Fruit fly (Drosophila melanogaster) whole organism, embryonic: Measurements from ENCODE around the gene udt.

ENCODE experiments used
- Bteb2 ChIP-seq: fragments of 200-800 bp; sonication (Bioruptor generic); optimal IDR thresholded peaks from 2 replicates; lab custom pipeline; 2016; ENCODE audit warnings: missing biosample characterization, missing genetic modification characterization
- C15 ChIP-seq: fragments of 200-800 bp; sonication (Bioruptor generic); IDR thresholded peaks from 3 replicates; pipeline ENCODE4 v1.3.6; 2022; ENCODE audit warnings: missing biosample characterization, missing genetic modification characterization
- CG10147 ChIP-seq: fragments of 200-800 bp; sonication (Bioruptor generic); optimal IDR thresholded peaks from 2 replicates; lab custom pipeline; 2019; ENCODE audit warnings: missing biosample characterization, mild to moderate bottlenecking, missing genetic modification characterization, moderate library complexity
- CG10267 ChIP-seq: fragments of 200-800 bp; sonication (Bioruptor generic); optimal IDR thresholded peaks from 2 replicates; lab custom pipeline; 2018; ENCODE audit warnings: missing biosample characterization, mild to moderate bottlenecking, missing genetic modification characterization, moderate library complexity
- CG10462 ChIP-seq: fragments of 200-800 bp; sonication (Bioruptor generic); optimal IDR thresholded peaks from 2 replicates; lab custom pipeline; 2016; ENCODE audit warnings: missing biosample characterization, missing genetic modification characterization
- CG10979 ChIP-seq: fragments of 200-800 bp; sonication (Bioruptor generic); optimal IDR thresholded peaks from 2 replicates; lab custom pipeline; 2018; ENCODE audit warnings: missing biosample characterization, mild to moderate bottlenecking, missing genetic modification characterization, moderate library complexity
- CG1233 ChIP-seq: fragments of 200-800 bp; sonication (Bioruptor generic); optimal IDR thresholded peaks from 4 replicates; lab custom pipeline; 2018; ENCODE audit warnings: missing biosample characterization, mild to moderate bottlenecking, missing genetic modification characterization
- CG13894 ChIP-seq: fragments of 200-800 bp; sonication (Bioruptor generic); optimal IDR thresholded peaks from 3 replicates; lab custom pipeline; 2018; ENCODE audit warnings: missing biosample characterization, mild to moderate bottlenecking, missing genetic modification characterization, moderate library complexity
- CG14965 ChIP-seq: fragments of 200-800 bp; sonication (Bioruptor generic); optimal IDR thresholded peaks from 2 replicates; lab custom pipeline; 2016; ENCODE audit warnings: missing biosample characterization, missing genetic modification characterization, borderline replicate concordance
- CG1529 ChIP-seq: fragments of 200-800 bp; sonication (Bioruptor generic); optimal IDR thresholded peaks from 3 replicates; lab custom pipeline; 2018; ENCODE audit warnings: missing biosample characterization, missing genetic modification characterization
- CG16813 ChIP-seq: fragments of 200-800 bp; sonication (Bioruptor generic); IDR thresholded peaks from 3 replicates; pipeline ENCODE4 v1.3.6; 2022; ENCODE audit warnings: missing biosample characterization, missing genetic modification characterization; ENCODE audit not compliant: partially characterized antibody
- CG17568 ChIP-seq: fragments of 200-800 bp; sonication (Bioruptor generic); optimal IDR thresholded peaks from 2 replicates; lab custom pipeline; 2018; ENCODE audit warnings: missing biosample characterization, mild to moderate bottlenecking, missing genetic modification characterization, moderate library complexity
- CG18764 ChIP-seq: fragments of 200-800 bp; sonication (Bioruptor generic); optimal IDR thresholded peaks from 3 replicates; lab custom pipeline; 2016; ENCODE audit warnings: missing biosample characterization, missing genetic modification characterization
- CG2120 ChIP-seq: fragments of 200-800 bp; sonication (Bioruptor generic); optimal IDR thresholded peaks from 3 replicates; lab custom pipeline; 2016; ENCODE audit warnings: missing biosample characterization, missing genetic modification characterization
- CG31365 ChIP-seq: fragments of 200-800 bp; sonication (Bioruptor generic); optimal IDR thresholded peaks from 2 replicates; lab custom pipeline; 2018; ENCODE audit warnings: missing biosample characterization, mild to moderate bottlenecking, missing genetic modification characterization
- CG32767 ChIP-seq: fragments of 200-800 bp; sonication (Bioruptor generic); IDR thresholded peaks from 2 replicates; pipeline ENCODE4 v1.3.6; 2022; ENCODE audit warnings: missing biosample characterization, missing genetic modification characterization
- CG32772 ChIP-seq: fragments of 200-800 bp; sonication (Bioruptor generic); IDR thresholded peaks from 2 replicates; pipeline ENCODE4 v1.3.6; 2022; ENCODE audit warnings: missing biosample characterization, missing genetic modification characterization
- CG33213 ChIP-seq: fragments of 200-800 bp; sonication (Bioruptor generic); optimal IDR thresholded peaks from 3 replicates; lab custom pipeline; 2016; ENCODE audit warnings: missing biosample characterization, missing genetic modification characterization
- CG6654 ChIP-seq: fragments of 200-800 bp; sonication (Bioruptor generic); optimal IDR thresholded peaks from 2 replicates; lab custom pipeline; 2017; ENCODE audit warnings: missing biosample characterization, mild to moderate bottlenecking, missing genetic modification characterization
- CG7271 ChIP-seq: fragments of 200-800 bp; sonication (Bioruptor generic); optimal IDR thresholded peaks from 2 replicates; lab custom pipeline; 2018; ENCODE audit warnings: missing biosample characterization, mild to moderate bottlenecking, missing genetic modification characterization, moderate library complexity
- CG7786 ChIP-seq: fragments of 200-800 bp; sonication (Bioruptor generic); optimal IDR thresholded peaks from 2 replicates; lab custom pipeline; 2016; ENCODE audit warnings: missing biosample characterization, missing genetic modification characterization
- CG8089 ChIP-seq: fragments of 200-800 bp; sonication (Bioruptor generic); optimal IDR thresholded peaks from 3 replicates; lab custom pipeline; 2016; ENCODE audit warnings: missing biosample characterization, missing genetic modification characterization
- CG8359 ChIP-seq: fragments of 200-800 bp; sonication (Bioruptor generic); optimal IDR thresholded peaks from 2 replicates; lab custom pipeline; 2017; ENCODE audit warnings: missing biosample characterization, mild to moderate bottlenecking, missing genetic modification characterization, borderline replicate concordance
- CG8924 ChIP-seq: fragments of 200-800 bp; optimal IDR thresholded peaks from 3 replicates; lab custom pipeline; 2019; ENCODE audit warnings: missing biosample characterization, mild to moderate bottlenecking, missing genetic modification characterization, moderate library complexity
- CG9609 ChIP-seq: fragments of 200-800 bp; sonication (Bioruptor generic); optimal IDR thresholded peaks from 3 replicates; lab custom pipeline; 2016; ENCODE audit warnings: missing biosample characterization, missing genetic modification characterization
- CG9932 ChIP-seq: fragments of 200-800 bp; sonication (Bioruptor generic); IDR thresholded peaks from 2 replicates; pipeline ENCODE4 v1.3.6; 2022; ENCODE audit warnings: missing biosample characterization, missing genetic modification characterization
- Dek ChIP-seq: fragments of 200-800 bp; sonication (Bioruptor generic); optimal IDR thresholded peaks from 3 replicates; lab custom pipeline; 2019; ENCODE audit warnings: missing biosample characterization, mild to moderate bottlenecking, missing genetic modification characterization, moderate library complexity
- E2f1 ChIP-seq: fragments of 200-800 bp; sonication (Bioruptor generic); IDR thresholded peaks from 2 replicates; pipeline ENCODE4 v1.3.6; 2022; ENCODE audit warnings: missing biosample characterization, missing genetic modification characterization
- ERR ChIP-seq: fragments of 200-800 bp; sonication (Bioruptor generic); optimal IDR thresholded peaks from 2 replicates; lab custom pipeline; 2016; ENCODE audit warnings: missing biosample characterization, missing genetic modification characterization
- H15 ChIP-seq: fragments of 200-800 bp; sonication (Bioruptor generic); IDR thresholded peaks from 3 replicates; pipeline ENCODE4 v1.3.6; 2022; ENCODE audit warnings: missing biosample characterization, missing genetic modification characterization
- Hand ChIP-seq: fragments of 200-800 bp; sonication (Bioruptor generic); optimal IDR thresholded peaks from 2 replicates; lab custom pipeline; 2017; ENCODE audit warnings: mild to moderate bottlenecking, missing biosample characterization, missing genetic modification reagents, missing genetic modification characterization
- HmgD ChIP-seq: fragments of 200-800 bp; sonication (Bioruptor generic); optimal IDR thresholded peaks from 3 replicates; lab custom pipeline; 2016; ENCODE audit warnings: missing biosample characterization, missing genetic modification characterization
- Trl ChIP-seq, 3 experiments: fragments of >200 bp in 2 of 3; fragments of 200-800 bp in 1 of 3; sonication (Bioruptor generic) in 1 of 3; optimal IDR thresholded peaks; 2 replicates in 1 of 3; 3 replicates in 2 of 3; lab custom pipeline; 2016 to 2017; ENCODE audit warnings: missing biosample characterization in 1 of 3, missing genetic modification characterization in 1 of 3
- cato ChIP-seq: fragments of 200-800 bp; sonication (Bioruptor generic); optimal IDR thresholded peaks from 2 replicates; lab custom pipeline; 2016; ENCODE audit warnings: missing biosample characterization, missing genetic modification characterization, borderline replicate concordance
- cg ChIP-seq: fragments of 200-800 bp; sonication (Bioruptor generic); optimal IDR thresholded peaks from 3 replicates; lab custom pipeline; 2019; ENCODE audit warnings: missing biosample characterization, mild to moderate bottlenecking, missing genetic modification characterization, moderate library complexity
- danr ChIP-seq: fragments of 200-800 bp; sonication (Bioruptor generic); IDR thresholded peaks from 2 replicates; pipeline ENCODE4 v1.3.6; 2022; ENCODE audit warnings: missing biosample characterization, missing genetic modification characterization
- dysf ChIP-seq: fragments of 200-800 bp; sonication (Bioruptor generic); IDR thresholded peaks from 3 replicates; pipeline ENCODE4 v1.3.6; 2022; ENCODE audit warnings: missing biosample characterization, missing genetic modification characterization
- ewg ChIP-seq: fragments of 200-800 bp; sonication (Bioruptor generic); optimal IDR thresholded peaks from 3 replicates; lab custom pipeline; 2017; ENCODE audit warnings: mild to moderate bottlenecking, missing biosample characterization, missing genetic modification reagents, missing genetic modification characterization
- fd64A ChIP-seq: fragments of 200-800 bp; sonication (Bioruptor generic); optimal IDR thresholded peaks from 3 replicates; lab custom pipeline; 2018; ENCODE audit warnings: missing biosample characterization, mild to moderate bottlenecking, missing genetic modification characterization
- knrl ChIP-seq: fragments of 200-800 bp; sonication (Bioruptor generic); IDR thresholded peaks from 3 replicates; pipeline ENCODE4 v1.3.6; 2022; ENCODE audit warnings: missing biosample characterization, missing genetic modification characterization; ENCODE audit not compliant: partially characterized antibody
- nau ChIP-seq: fragments of 200-800 bp; sonication (Bioruptor generic); optimal IDR thresholded peaks from 3 replicates; lab custom pipeline; 2017; ENCODE audit warnings: missing biosample characterization, mild to moderate bottlenecking, missing genetic modification characterization, missing genetic modification reagents
- onecut ChIP-seq: fragments of 200-800 bp; sonication (Bioruptor generic); IDR thresholded peaks from 2 replicates; pipeline ENCODE4 v1.3.6; 2022; ENCODE audit warnings: missing biosample characterization, missing genetic modification characterization
- p53 ChIP-seq: fragments of 200-800 bp; sonication (Bioruptor generic); optimal IDR thresholded peaks from 2 replicates; lab custom pipeline; 2016; ENCODE audit warnings: missing biosample characterization, missing genetic modification characterization
- phol ChIP-seq: fragments of 200-800 bp; sonication (Bioruptor generic); optimal IDR thresholded peaks from 3 replicates; lab custom pipeline; 2018; ENCODE audit warnings: missing biosample characterization, mild to moderate bottlenecking, missing genetic modification characterization, moderate library complexity
- pnt ChIP-seq: fragments of 200-800 bp; sonication (Bioruptor generic); optimal IDR thresholded peaks from 3 replicates; lab custom pipeline; 2016; ENCODE audit warnings: missing biosample characterization, missing genetic modification characterization
- sqz ChIP-seq: fragments of 200-800 bp; sonication (Bioruptor generic); optimal IDR thresholded peaks from 3 replicates; lab custom pipeline; 2018; ENCODE audit warnings: missing biosample characterization, mild to moderate bottlenecking, missing genetic modification characterization
- ttk ChIP-seq: fragments of 200-800 bp; sonication (Bioruptor generic); IDR thresholded peaks from 2 replicates; pipeline ENCODE4 v2.1.2; 2022; ENCODE audit warnings: missing biosample characterization, missing genetic modification characterization

The udt gene

dm6 chr3R:23757912-23758607 is 5.0 kb downstream of the udt start, which contains the start of the genes PTPMT1 and Hrd3 (continued):
- peak; percentile 95 for TF ChIP-seq CG32772 (GFP tag; lab: Robert Waterston, UW)
- TF ChIP-seq CG7271 (tag; lab: Kevin White, UChicago) = peak; percentile 91
- TF ChIP-seq CG9609 (GFP tag; lab: Kevin White, UChicago) = peak; percentile 96
- peak; percentile 84 for TF ChIP-seq fd64A (GFP tag; lab: Kevin White, UChicago)
- TF ChIP-seq CG8359 (GFP tag; lab: Kevin White, UChicago) = peak; percentile 93
- peak; percentile 94 for TF ChIP-seq CG33213 (GFP tag; lab: Kevin White, UChicago)
- peak; percentile 99 for TF ChIP-seq CG8924
- peak; percentile 78 for TF ChIP-seq CG31365 (tag; lab: Kevin White, UChicago)
- peak; percentile 98 for TF ChIP-seq CG10979 (tag; lab: Kevin White, UChicago)
- TF ChIP-seq Bteb2 (GFP tag; lab: Kevin White, UChicago) = peak; percentile 98
- TF ChIP-seq CG32767 = peak; percentile 94
- TF ChIP-seq CG1529 (GFP tag; lab: Kevin White, UChicago) = peak; percentile 98
- no peak for TF ChIP-seq CG17568 (GFP tag; lab: Kevin White, UChicago)
- peak; percentile 98 for TF ChIP-seq CG10462 (GFP tag; lab: Kevin White, UChicago)
- TF ChIP-seq CG7786 (GFP tag; lab: Kevin White, UChicago) = peak; percentile 97
- peak; percentile 83 for TF ChIP-seq ERR (GFP tag; lab: Kevin White, UChicago)
- peak; percentile 88 for TF ChIP-seq onecut (GFP tag; lab: Robert Waterston, UW)
- no peak for TF ChIP-seq cg (GFP tag; lab: Kevin White, UChicago)
- peak; percentile 96 for TF ChIP-seq Hand (GFP tag; lab: Kevin White, UChicago)
- TF ChIP-seq cato = peak; percentile 98
- peak; percentile 93 for TF ChIP-seq HmgD
- peak; percentile 99 for TF ChIP-seq CG2120 (GFP tag; lab: Kevin White, UChicago)
- TF ChIP-seq danr (GFP tag; lab: Robert Waterston, UW) = peak; percentile 93
- TF ChIP-seq CG6654 = peak; percentile 93
- peak; percentile 89 for TF ChIP-seq p53 (GFP tag; lab: Kevin White, UChicago)
- peak; percentile 92 for TF ChIP-seq H15 (GFP tag; lab: Robert Waterston, UW)
- peak; percentile 53; the same call in 2 of the 3 replicates for TF ChIP-seq CG16813
- TF ChIP-seq sqz (GFP tag; lab: Kevin White, UChicago) = peak; percentile 98
- peak; percentile 41; the same call in 2 of the 3 replicates for TF ChIP-seq knrl (GFP tag; lab: Robert Waterston, UW)
- TF ChIP-seq nau (GFP tag; lab: Kevin White, UChicago) = no peak
- TF ChIP-seq CG14965 = peak; percentile 70
- TF ChIP-seq CG1233 (GFP tag; lab: Kevin White, UChicago) = peak; percentile 99
- TF ChIP-seq C15 (GFP tag; lab: Robert Waterston, UW) = peak; percentile 89; the same call in 2 of the 3 replicates
- TF ChIP-seq Dek (tag; lab: Kevin White, UChicago) = peak; percentile 98
- TF ChIP-seq Trl (optimal IDR thresholded peaks at IDR 0.05; lab: Kevin White, UChicago) = no peak
- TF ChIP-seq Trl (GFP tag; optimal IDR thresholded peaks at IDR 0.05; lab: Kevin White, UChicago) = peak; percentile 97
- TF ChIP-seq ttk (GFP tag; lab: Robert Waterston, UW) = peak; percentile 94
- TF ChIP-seq phol (tag; lab: Kevin White, UChicago) = peak; percentile 99
- peak; percentile 98 for TF ChIP-seq pnt (GFP tag; lab: Kevin White, UChicago)
- TF ChIP-seq CG18764 (GFP tag; lab: Kevin White, UChicago) = peak; percentile 96
- TF ChIP-seq E2f1 (GFP tag; lab: Robert Waterston, UW) = peak; percentile 95
- TF ChIP-seq CG13894 (tag; lab: Kevin White, UChicago) = peak; percentile 96
- peak; percentile 94 for TF ChIP-seq CG8089 (GFP tag; lab: Kevin White, UChicago)
- peak; percentile 98 for TF ChIP-seq dysf (GFP tag; lab: Robert Waterston, UW)
- TF ChIP-seq CG10147 (GFP tag; lab: Kevin White, UChicago) = peak; percentile 98
- peak; percentile 98 for TF ChIP-seq CG10267 (tag; lab: Kevin White, UChicago)
- peak; percentile 97 for TF ChIP-seq CG9932 (GFP tag; lab: Robert Waterston, UW)
- TF ChIP-seq ewg (GFP tag; lab: Kevin White, UChicago) = peak; percentile 96
- TF ChIP-seq, all 482 proteins: peak for 440
